Worm (Caenorhabditis elegans) whole organism, young adult: ENCODE measurements around the gene twk-49.

Source experiments
- ceh-100 ChIP-seq: fragments of 200-800 bp; sonication (Bioruptor generic); IDR thresholded peaks from 2 replicates; pipeline ENCODE4 v1.3.6; 2022; ENCODE audit warnings: missing genetic modification reagents, missing genetic modification characterization, missing compliant biosample characterization
- lsy-27 ChIP-seq: sonication (generic microtip); optimal IDR thresholded peaks from 2 replicates; lab custom pipeline; 2017; ENCODE audit warnings: missing genetic modification characterization, mild to moderate bottlenecking, missing compliant biosample characterization, antibody characterized with exemption, missing genotype, borderline replicate concordance; ENCODE audit not compliant: insufficient read depth
- pbrm-1 ChIP-seq: fragments of 200-800 bp; sonication (Bioruptor generic); IDR thresholded peaks from 2 replicates; pipeline ENCODE4 v1.3.6; 2022; ENCODE audit warnings: missing genetic modification reagents, missing genetic modification characterization, missing compliant biosample characterization
- rpc-1 ChIP-seq, 2 experiments: fragments of 150-350 bp in 1 of 2; sonication (generic microtip) in 1 of 2; optimal IDR thresholded peaks; 2 replicates each; lab custom pipeline; 2014 to 2018; ENCODE audit warnings: missing biosample characterization in 1 of 2, missing genetic modification characterization in 1 of 2, missing genetic modification reagents in 1 of 2, missing genotype in 1 of 2
- unc-130 ChIP-seq: sonication (generic microtip); optimal IDR thresholded peaks from 2 replicates; lab custom pipeline; 2016; ENCODE audit warnings: missing genetic modification reagents, missing genetic modification characterization, missing compliant biosample characterization

DNA sequence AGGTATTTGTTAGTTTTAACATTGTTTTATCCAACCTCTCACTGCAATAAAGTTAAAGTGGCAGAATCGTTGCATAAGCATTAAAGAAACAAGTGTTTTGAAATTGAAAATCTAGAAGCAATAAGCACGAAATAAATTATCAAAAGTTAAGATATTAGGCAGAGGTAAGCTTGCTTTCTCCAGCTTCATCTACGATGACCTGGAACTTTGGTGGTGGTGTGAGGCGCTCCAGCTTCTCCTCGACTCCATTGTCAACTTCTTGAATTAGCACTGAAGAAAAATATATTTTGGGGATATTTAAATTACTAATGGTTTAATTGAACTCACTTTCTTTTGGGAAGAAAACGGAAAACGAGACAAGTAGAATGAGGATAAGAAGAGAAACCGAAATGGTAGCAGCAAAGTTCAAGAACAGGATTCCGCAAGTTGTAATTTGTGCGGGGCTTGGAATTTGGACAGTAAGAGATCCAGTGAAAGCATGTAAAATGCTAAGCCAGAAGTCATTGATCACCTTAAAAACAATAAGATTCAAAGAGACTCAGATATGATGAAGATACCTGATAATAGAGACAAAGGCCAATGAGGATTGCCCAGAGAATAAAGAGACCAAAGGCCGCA lies 5.1 kb downstream of the twk-49 start:
- TF ChIP-seq rpc-1 (optimal IDR thresholded peaks at IDR 0.05; lab: Kevin White, UChicago) (no peak), rpc-1 (tag; optimal IDR thresholded peaks at IDR 0.05; lab: Kevin White, UChicago) (no peak), pbrm-1 (0 out of 2 replicates have a peak, but pooled peaks have one; percentile 28), lsy-27 (no peak), unc-130 (GFP tag; lab: Kevin White, UChicago) (no peak), ceh-100 (0 out of 2 replicates have a peak, but pooled peaks have one; percentile 35)
